Worm (Caenorhabditis elegans) whole organism, mixed stage, embryonic: ENCODE data around the gene mig-14.

Experiments
- pha-4 ChIP-seq: fragments of 150-350 bp; optimal IDR thresholded peaks from 2 replicates; lab custom pipeline; 2018; ENCODE audit warnings: missing biosample characterization, missing genetic modification reagents, missing genetic modification characterization
- snpc-4 ChIP-seq: fragments of 150-350 bp; optimal IDR thresholded peaks from 2 replicates; lab custom pipeline; 2014; ENCODE audit warnings: missing biosample characterization, missing genetic modification characterization

DNA sequence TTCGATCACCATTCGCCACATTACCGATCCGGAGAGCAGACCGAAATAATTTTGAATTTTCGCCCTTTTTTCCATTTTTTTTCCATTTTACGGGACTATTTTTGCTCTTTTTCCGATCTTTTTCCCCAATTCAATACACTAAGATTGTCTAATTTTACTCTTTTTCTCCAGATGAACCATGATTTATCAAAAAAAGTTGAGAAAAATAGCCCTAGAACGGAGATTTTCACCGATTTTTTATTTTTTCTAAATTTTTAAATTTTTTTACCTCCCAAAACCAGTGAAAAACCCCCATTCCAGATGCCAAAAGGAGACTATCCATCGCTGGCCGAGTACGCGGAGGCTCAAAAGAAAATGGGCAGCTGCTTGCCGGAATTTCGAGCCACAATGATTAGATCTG is 12.1 kb upstream of the mig-14 start, which contains the start of gene Y54G9A.9:
- no peak for TF ChIP-seq snpc-4 (tag; lab: Kevin White, UChicago)
- no peak for TF ChIP-seq pha-4 (tag; lab: Kevin White, UChicago)
